Worm (Caenorhabditis elegans) whole organism, young adult: ENCODE measurements around the gene T23G7.2.

ENCODE experiments used
- B0035.1 ChIP-seq: sonication (generic microtip); optimal IDR thresholded peaks from 2 replicates; lab custom pipeline; 2016; ENCODE audit warnings: missing genetic modification characterization, mild to moderate bottlenecking, missing compliant biosample characterization, missing genotype, missing genetic modification reagents
- B0261.1 ChIP-seq: sonication (generic microtip); optimal IDR thresholded peaks from 2 replicates; lab custom pipeline; 2016; ENCODE audit warnings: mild to moderate bottlenecking, missing genetic modification characterization, moderate library complexity, missing compliant biosample characterization
- B0336.3 ChIP-seq: fragments of 200-800 bp; sonication (Bioruptor generic); IDR thresholded peaks from 2 replicates; pipeline ENCODE4 v1.3.6; 2022; ENCODE audit warnings: missing genetic modification characterization, missing compliant biosample characterization
- D2030.7 ChIP-seq: fragments of 200-800 bp; sonication (Bioruptor generic); IDR thresholded peaks from 2 replicates; pipeline ENCODE4 v1.3.6; 2022; ENCODE audit warnings: missing genetic modification reagents, missing genetic modification characterization, missing compliant biosample characterization
- F10E7.11 ChIP-seq: sonication (generic microtip); optimal IDR thresholded peaks from 2 replicates; lab custom pipeline; 2017; ENCODE audit warnings: mild to moderate bottlenecking, missing genetic modification characterization, moderate library complexity, missing compliant biosample characterization
- F22D6.2 ChIP-seq: sonication (generic microtip); optimal IDR thresholded peaks from 2 replicates; lab custom pipeline; 2016; ENCODE audit warnings: mild to moderate bottlenecking, missing genetic modification characterization, missing compliant biosample characterization
- F49E8.2 ChIP-seq: sonication (generic microtip); optimal IDR thresholded peaks from 3 replicates; lab custom pipeline; 2017; ENCODE audit warnings: missing genetic modification characterization, mild to moderate bottlenecking, missing compliant biosample characterization, antibody characterized with exemption, moderate library complexity; ENCODE audit not compliant: insufficient read depth
- F57C9.4 ChIP-seq: sonication (generic microtip); optimal IDR thresholded peaks from 2 replicates; lab custom pipeline; 2017; ENCODE audit warnings: mild to moderate bottlenecking, missing genetic modification characterization, missing compliant biosample characterization
- K12H6.12 ChIP-seq: fragments of 200-800 bp; sonication (Bioruptor generic); optimal IDR thresholded peaks from 2 replicates; lab custom pipeline; 2018; ENCODE audit warnings: mild to moderate bottlenecking, missing genetic modification characterization, missing compliant biosample characterization
- T26A5.8 ChIP-seq: sonication (generic microtip); optimal IDR thresholded peaks from 2 replicates; lab custom pipeline; 2016; ENCODE audit warnings: missing genetic modification characterization, missing compliant biosample characterization
- Y56A3A.18 ChIP-seq: fragments of 200-800 bp; sonication (Bioruptor generic); IDR thresholded peaks from 2 replicates; pipeline ENCODE4 v1.3.6; 2022; ENCODE audit warnings: missing genetic modification reagents, missing genetic modification characterization, missing compliant biosample characterization
- Y67H2A.10 ChIP-seq: fragments of 200-800 bp; sonication (Bioruptor generic); conservative IDR thresholded peaks from 2 replicates; pipeline ENCODE4 v1.3.6; 2022; ENCODE audit warnings: missing genetic modification reagents, missing genetic modification characterization, missing compliant biosample characterization
- Y79H2A.3 ChIP-seq: fragments of 200-800 bp; sonication (Bioruptor generic); conservative IDR thresholded peaks from 2 replicates; pipeline ENCODE4 v1.3.6; 2022; ENCODE audit warnings: missing genetic modification reagents, missing genetic modification characterization, missing compliant biosample characterization
- akir-1 ChIP-seq: fragments of 200-800 bp; sonication (Bioruptor generic); optimal IDR thresholded peaks from 2 replicates; lab custom pipeline; 2018; ENCODE audit warnings: mild to moderate bottlenecking, missing genetic modification characterization, moderate library complexity, missing compliant biosample characterization
- attf-3 ChIP-seq: fragments of 200-800 bp; sonication (Bioruptor generic); conservative IDR thresholded peaks from 2 replicates; pipeline ENCODE4 v1.3.6; 2022; ENCODE audit warnings: missing genetic modification reagents, missing genetic modification characterization, missing compliant biosample characterization
- attf-5 ChIP-seq: fragments of 200-800 bp; sonication (Bioruptor generic); optimal IDR thresholded peaks from 2 replicates; lab custom pipeline; 2018; ENCODE audit warnings: mild to moderate bottlenecking, missing genetic modification characterization, missing compliant biosample characterization
- bed-1 ChIP-seq: fragments of 200-800 bp; sonication (Bioruptor generic); IDR thresholded peaks from 2 replicates; pipeline ENCODE4 v1.3.6; 2022; ENCODE audit warnings: missing genetic modification reagents, missing genetic modification characterization, missing compliant biosample characterization
- ceh-27 ChIP-seq: fragments of 200-800 bp; sonication (Bioruptor generic); optimal IDR thresholded peaks from 2 replicates; lab custom pipeline; 2018; ENCODE audit warnings: mild to moderate bottlenecking, missing genetic modification characterization, moderate library complexity, missing compliant biosample characterization
- ceh-58 ChIP-seq: fragments of 200-800 bp; sonication (Bioruptor generic); IDR thresholded peaks from 2 replicates; pipeline ENCODE4 v1.3.6; 2022; ENCODE audit warnings: missing genetic modification characterization, missing compliant biosample characterization
- efl-1 ChIP-seq: fragments of 150-350 bp; optimal IDR thresholded peaks from 2 replicates; lab custom pipeline; 2014; ENCODE audit warnings: missing biosample characterization, missing genetic modification reagents, missing genetic modification characterization
- hlh-26 ChIP-seq: fragments of 200-800 bp; sonication (Bioruptor generic); conservative IDR thresholded peaks from 2 replicates; pipeline ENCODE4 v1.3.6; 2022; ENCODE audit warnings: missing genetic modification reagents, missing genetic modification characterization, missing compliant biosample characterization
- lag-1 ChIP-seq: fragments of 200-800 bp; sonication (Bioruptor generic); IDR thresholded peaks from 2 replicates; pipeline ENCODE4 v1.3.6; 2022; ENCODE audit warnings: missing genetic modification reagents, missing genetic modification characterization, missing compliant biosample characterization
- lin-54 ChIP-seq: fragments of 200-800 bp; sonication (Bioruptor generic); optimal IDR thresholded peaks from 2 replicates; lab custom pipeline; 2018; ENCODE audit warnings: mild to moderate bottlenecking, missing genetic modification characterization, missing compliant biosample characterization
- lsl-1 ChIP-seq: fragments of 200-800 bp; sonication (Bioruptor generic); optimal IDR thresholded peaks from 2 replicates; lab custom pipeline; 2018; ENCODE audit warnings: mild to moderate bottlenecking, missing genetic modification characterization, moderate library complexity, missing compliant biosample characterization
- mcd-1 ChIP-seq: fragments of 200-800 bp; sonication (Bioruptor generic); IDR thresholded peaks from 2 replicates; pipeline ENCODE4 v1.3.6; 2022; ENCODE audit warnings: missing genetic modification reagents, missing genetic modification characterization, missing compliant biosample characterization
- mel-28 ChIP-seq: sonication (generic microtip); optimal IDR thresholded peaks from 2 replicates; lab custom pipeline; 2016; ENCODE audit warnings: borderline replicate concordance, mild to moderate bottlenecking, missing genetic modification characterization, missing compliant biosample characterization
- nfya-2 ChIP-seq: fragments of 200-800 bp; sonication (Bioruptor generic); IDR thresholded peaks from 2 replicates; pipeline ENCODE4 v1.3.6; 2022; ENCODE audit warnings: missing genetic modification reagents, missing genetic modification characterization, missing compliant biosample characterization
- nhr-80 ChIP-seq: sonication (generic microtip); optimal IDR thresholded peaks from 2 replicates; lab custom pipeline; 2016; ENCODE audit warnings: missing genetic modification characterization, missing compliant biosample characterization
- pbrm-1 ChIP-seq: fragments of 200-800 bp; sonication (Bioruptor generic); IDR thresholded peaks from 2 replicates; pipeline ENCODE4 v1.3.6; 2022; ENCODE audit warnings: missing genetic modification reagents, missing genetic modification characterization, missing compliant biosample characterization
- rec-8 ChIP-seq, 2 experiments: sonication (generic microtip); optimal IDR thresholded peaks; 2 replicates each; lab custom pipeline; 2016; ENCODE audit warnings: mild to moderate bottlenecking in 2 of 2, missing genetic modification characterization in 2 of 2, missing genetic modification reagents in 2 of 2, missing genotype in 2 of 2, missing biosample characterization in 1 of 2, missing compliant biosample characterization in 1 of 2, moderate library complexity in 1 of 2
- repo-1 ChIP-seq: sonication (generic microtip); optimal IDR thresholded peaks from 2 replicates; lab custom pipeline; 2017; ENCODE audit warnings: mild to moderate bottlenecking, missing genetic modification characterization, missing compliant biosample characterization
- snpc-1.3 ChIP-seq: sonication (generic microtip); optimal IDR thresholded peaks from 2 replicates; lab custom pipeline; 2017; ENCODE audit warnings: missing genetic modification characterization, mild to moderate bottlenecking, missing compliant biosample characterization, antibody characterized with exemption, moderate library complexity, missing genotype, missing genetic modification reagents; ENCODE audit not compliant: insufficient read depth
- snpc-3.4 ChIP-seq: sonication (generic microtip); optimal IDR thresholded peaks from 2 replicates; lab custom pipeline; 2017; ENCODE audit warnings: missing genetic modification characterization, mild to moderate bottlenecking, missing compliant biosample characterization, antibody characterized with exemption, moderate library complexity, missing genotype, missing genetic modification reagents
- somi-1 ChIP-seq: fragments of 200-800 bp; sonication (Bioruptor generic); optimal IDR thresholded peaks from 2 replicates; lab custom pipeline; 2018; ENCODE audit warnings: mild to moderate bottlenecking, missing genetic modification characterization, missing compliant biosample characterization
- tbx-9 ChIP-seq: sonication (generic microtip); optimal IDR thresholded peaks from 2 replicates; lab custom pipeline; 2016; ENCODE audit warnings: borderline replicate concordance, missing genetic modification characterization, inconsistent platforms, missing compliant biosample characterization
- xnd-1 ChIP-seq: sonication (generic microtip); optimal IDR thresholded peaks from 2 replicates; lab custom pipeline; 2016; ENCODE audit warnings: missing genotype, missing genetic modification reagents, missing genetic modification characterization, missing compliant biosample characterization
- ztf-18 ChIP-seq: sonication (generic microtip); optimal IDR thresholded peaks from 2 replicates; lab custom pipeline; 2016; ENCODE audit warnings: missing genotype, mild to moderate bottlenecking, missing genetic modification characterization, missing compliant biosample characterization
- ztf-25 ChIP-seq: fragments of 200-800 bp; sonication (Bioruptor generic); IDR thresholded peaks from 2 replicates; pipeline ENCODE4 v1.3.6; 2022; ENCODE audit warnings: missing genetic modification reagents, missing genetic modification characterization, missing compliant biosample characterization
- ztf-28 ChIP-seq: fragments of 200-800 bp; sonication (Bioruptor generic); IDR thresholded peaks from 2 replicates; pipeline ENCODE4 v1.3.6; 2022; ENCODE audit warnings: missing genetic modification reagents, missing genetic modification characterization, missing compliant biosample characterization
- ztf-6 ChIP-seq: fragments of 200-800 bp; sonication (Bioruptor generic); IDR thresholded peaks from 2 replicates; pipeline ENCODE4 v1.3.6; 2022; ENCODE audit warnings: missing genetic modification reagents, missing genetic modification characterization, missing compliant biosample characterization

The T23G7.2 gene

ce11 chrII:9185915-9186314 lies 13.2 kb upstream of the T23G7.2 start:
- TF ChIP-seq F49E8.2 (tag; lab: Kevin White, UChicago) (no peak), hlh-26 (GFP tag; lab: Robert Waterston, UW) (no peak), bed-1 (GFP tag; lab: Robert Waterston, UW) (no peak), repo-1 (tag; lab: Kevin White, UChicago) (no peak), Y79H2A.3 (GFP tag; lab: Robert Waterston, UW) (no peak), pbrm-1 (GFP tag; lab: Robert Waterston, UW) (no peak), rec-8 (tag; optimal IDR thresholded peaks at IDR 0.05; lab: Kevin White, UChicago) (no peak), lag-1 (GFP tag; lab: Robert Waterston, UW) (no peak), mcd-1 (GFP tag; lab: Robert Waterston, UW) (no peak), nfya-2 (GFP tag; lab: Robert Waterston, UW) (no peak), ztf-25 (GFP tag; lab: Robert Waterston, UW) (no peak), attf-5 (GFP tag; lab: Kevin White, UChicago) (no peak), ceh-58 (GFP tag; lab: Robert Waterston, UW) (no peak), nhr-80 (tag; lab: Kevin White, UChicago) (no peak), somi-1 (GFP tag; lab: Kevin White, UChicago) (no peak), snpc-3.4 (no peak)

- TF ChIP-seq snpc-3.4 (no peak), T26A5.8 (tag; lab: Kevin White, UChicago) (no peak), mcd-1 (GFP tag; lab: Robert Waterston, UW) (no peak), Y79H2A.3 (GFP tag; lab: Robert Waterston, UW) (no peak), nhr-80 (tag; lab: Kevin White, UChicago) (peak; percentile 59)
These were observed 8.4 kb upstream of the T23G7.2 start for ce11 chrII:9181155-9181554.

- TF ChIP-seq B0035.1 = no peak
- TF ChIP-seq efl-1 = no peak
- TF ChIP-seq akir-1 (GFP tag; lab: Kevin White, UChicago) = no peak
- no peak for TF ChIP-seq ztf-28
- no peak for TF ChIP-seq Y67H2A.10
- TF ChIP-seq snpc-1.3 (tag; lab: Kevin White, UChicago) = no peak
- TF ChIP-seq ztf-6 (GFP tag; lab: Robert Waterston, UW) = no peak
- TF ChIP-seq nfya-2 (GFP tag; lab: Robert Waterston, UW) = no peak
- TF ChIP-seq tbx-9 (tag; lab: Kevin White, UChicago) = no peak
- TF ChIP-seq lsl-1 (GFP tag; lab: Kevin White, UChicago) = no peak
- no peak for TF ChIP-seq F57C9.4 (tag; lab: Kevin White, UChicago)
- TF ChIP-seq Y56A3A.18 (GFP tag; lab: Robert Waterston, UW) = no peak
- TF ChIP-seq somi-1 (GFP tag; lab: Kevin White, UChicago) = no peak
- TF ChIP-seq attf-3 (GFP tag; lab: Robert Waterston, UW) = no peak
- TF ChIP-seq xnd-1 (tag; lab: Kevin White, UChicago) = no peak
- TF ChIP-seq attf-5 (GFP tag; lab: Kevin White, UChicago) = no peak
- no peak for TF ChIP-seq mel-28 (tag; lab: Kevin White, UChicago)
- no peak for TF ChIP-seq B0336.3 (GFP tag; lab: Robert Waterston, UW)
- no peak for TF ChIP-seq lag-1 (GFP tag; lab: Robert Waterston, UW)
These were observed 6.1 kb upstream of the T23G7.2 start for ce11 chrII:9178811-9179210.

- TF ChIP-seq attf-3 (GFP tag; lab: Robert Waterston, UW) = peak; percentile 96
- no peak for TF ChIP-seq B0261.1
- no peak for TF ChIP-seq F22D6.2 (tag; lab: Kevin White, UChicago)
- TF ChIP-seq K12H6.12 (tag; lab: Kevin White, UChicago) = no peak
- no peak for TF ChIP-seq D2030.7 (GFP tag; lab: Robert Waterston, UW)
- no peak for TF ChIP-seq ztf-18 (tag; lab: Kevin White, UChicago)
- no peak for TF ChIP-seq F10E7.11 (tag; lab: Kevin White, UChicago)
- TF ChIP-seq lin-54 (GFP tag; lab: Kevin White, UChicago) = peak; percentile 7
- no peak for TF ChIP-seq ceh-27
These were observed 4.3 kb upstream of the T23G7.2 start, which contains the start of the genes sec-5 and pir-1 for ce11 chrII:9177080-9177479. Gene sec-5, minus strand, starts transcription at chrII:9177152. Gene pir-1, plus strand, starts transcription at chrII:9177300.
